Worm (Caenorhabditis elegans): ENCODE measurements around the gene M163.11.

M163.11 gene

ce11 chrX:14478743-14479428 is at the start of gene M163.11:
M163.11 (plus strand) TSS chrX:14479378.
- TF ChIP-seq ztf-29 (GFP tag; IDR thresholded peaks at IDR 0.05) (no peak), flt-1 (GFP tag; IDR thresholded peaks at IDR 0.05) (no peak), T22C8.4 (GFP tag; IDR thresholded peaks at IDR 0.05) (no peak), ztf-23 (GFP tag; IDR thresholded peaks at IDR 0.05) (0 out of 2 replicates have a peak, but pooled peaks have one; percentile 46), cog-1 (tag; optimal IDR thresholded peaks at IDR 0.05) (no peak)

- TF ChIP-seq ref-1 (GFP tag; conservative IDR thresholded peaks at IDR 0.05) (no peak), flt-1 (GFP tag; IDR thresholded peaks at IDR 0.05) (no peak)
These were observed 48.7 kb upstream of the M163.11 start for ce11 chrX:14430436-14430835.

ce11 chrX:14435648-14436155 is 43.5 kb upstream of the M163.11 start:
- no peak for TF ChIP-seq tab-1 (GFP tag; IDR thresholded peaks at IDR 0.05)
- no peak for TF ChIP-seq ztf-29 (GFP tag; IDR thresholded peaks at IDR 0.05)
- no peak for TF ChIP-seq flt-1 (GFP tag; IDR thresholded peaks at IDR 0.05)
- no peak for TF ChIP-seq ztf-23 (GFP tag; IDR thresholded peaks at IDR 0.05)
- no peak for TF ChIP-seq med-1 (GFP tag; optimal IDR thresholded peaks at IDR 0.05; ENCODE audit: insufficient read depth)
- no peak for TF ChIP-seq ref-1 (GFP tag; conservative IDR thresholded peaks at IDR 0.05)
- TF ChIP-seq T22C8.4 (GFP tag; IDR thresholded peaks at IDR 0.05): no peak
- no peak for TF ChIP-seq klf-2 (GFP tag; conservative IDR thresholded peaks at IDR 0.05)
- TF ChIP-seq cog-1 (tag; optimal IDR thresholded peaks at IDR 0.05): no peak

- TF ChIP-seq ztf-29 (GFP tag; IDR thresholded peaks at IDR 0.05) (no peak), ref-1 (GFP tag; conservative IDR thresholded peaks at IDR 0.05) (no peak), klf-2 (GFP tag; conservative IDR thresholded peaks at IDR 0.05) (no peak), cog-1 (tag; optimal IDR thresholded peaks at IDR 0.05) (no peak)
These were observed 36.9 kb upstream of the M163.11 start, which contains the start of gene F23D12.3 for ce11 chrX:14442321-14442720. F23D12.3 (plus strand) TSS chrX:14442621.

- TF ChIP-seq flt-1 (GFP tag; IDR thresholded peaks at IDR 0.05) (no peak), ref-1 (GFP tag; conservative IDR thresholded peaks at IDR 0.05) (no peak), tab-1 (GFP tag; IDR thresholded peaks at IDR 0.05) (no peak), ztf-29 (GFP tag; IDR thresholded peaks at IDR 0.05) (no peak), cog-1 (tag; optimal IDR thresholded peaks at IDR 0.05) (no peak), klf-2 (GFP tag; conservative IDR thresholded peaks at IDR 0.05) (no peak), ztf-23 (GFP tag; IDR thresholded peaks at IDR 0.05) (no peak), T22C8.4 (GFP tag; IDR thresholded peaks at IDR 0.05) (no peak)
These were observed 34.5 kb upstream of the M163.11 start, which contains the start of gene F23D12.4 for ce11 chrX:14444701-14445100. F23D12.4 (plus strand) TSS chrX:14445001.

- no peak for TF ChIP-seq T22C8.4 (GFP tag; IDR thresholded peaks at IDR 0.05)
- TF ChIP-seq tab-1 (GFP tag; IDR thresholded peaks at IDR 0.05): no peak
- TF ChIP-seq ztf-23 (GFP tag; IDR thresholded peaks at IDR 0.05): no peak
- TF ChIP-seq ref-1 (GFP tag; conservative IDR thresholded peaks at IDR 0.05): no peak
- TF ChIP-seq med-1 (GFP tag; optimal IDR thresholded peaks at IDR 0.05; ENCODE audit: insufficient read depth): no peak
- TF ChIP-seq klf-2 (GFP tag; conservative IDR thresholded peaks at IDR 0.05): no peak
- no peak for TF ChIP-seq flt-1 (GFP tag; IDR thresholded peaks at IDR 0.05)
- no peak for TF ChIP-seq ztf-29 (GFP tag; IDR thresholded peaks at IDR 0.05)
- TF ChIP-seq cog-1 (tag; optimal IDR thresholded peaks at IDR 0.05): no peak
These were observed 31.7 kb upstream of the M163.11 start for ce11 chrX:14447498-14447897.

- TF ChIP-seq ref-1 (GFP tag; conservative IDR thresholded peaks at IDR 0.05): no peak
These were observed 31.3 kb upstream of the M163.11 start, which contains the start of gene jmjd-3.2 for ce11 chrX:14447910-14448309. jmjd-3.2 (plus strand) TSS chrX:14448210.

ce11 chrX:14453735-14454134 is 25.4 kb upstream of the M163.11 start, which contains the start of gene F23D12.7:
F23D12.7 (minus strand) TSS chrX:14453835.
- TF ChIP-seq klf-2 (GFP tag; conservative IDR thresholded peaks at IDR 0.05) (no peak), ztf-29 (GFP tag; IDR thresholded peaks at IDR 0.05) (no peak), ref-1 (GFP tag; conservative IDR thresholded peaks at IDR 0.05) (no peak), tab-1 (GFP tag; IDR thresholded peaks at IDR 0.05) (no peak), T22C8.4 (GFP tag; IDR thresholded peaks at IDR 0.05) (no peak), med-1 (GFP tag; optimal IDR thresholded peaks at IDR 0.05; ENCODE audit: insufficient read depth) (no peak), cog-1 (tag; optimal IDR thresholded peaks at IDR 0.05) (no peak), ztf-23 (GFP tag; IDR thresholded peaks at IDR 0.05) (no peak), flt-1 (GFP tag; IDR thresholded peaks at IDR 0.05) (no peak)

- no peak for TF ChIP-seq flt-1 (GFP tag; IDR thresholded peaks at IDR 0.05)
- no peak for TF ChIP-seq tab-1 (GFP tag; IDR thresholded peaks at IDR 0.05)
- TF ChIP-seq ztf-29 (GFP tag; IDR thresholded peaks at IDR 0.05): no peak
- no peak for TF ChIP-seq med-1 (GFP tag; optimal IDR thresholded peaks at IDR 0.05; ENCODE audit: insufficient read depth)
- no peak for TF ChIP-seq cog-1 (tag; optimal IDR thresholded peaks at IDR 0.05)
- no peak for TF ChIP-seq ref-1 (GFP tag; conservative IDR thresholded peaks at IDR 0.05)
- TF ChIP-seq klf-2 (GFP tag; conservative IDR thresholded peaks at IDR 0.05): no peak
- TF ChIP-seq ztf-23 (GFP tag; IDR thresholded peaks at IDR 0.05): no peak
- no peak for TF ChIP-seq T22C8.4 (GFP tag; IDR thresholded peaks at IDR 0.05)
These were observed 23.8 kb upstream of the M163.11 start, which contains the start of gene Y66C5A.1 for ce11 chrX:14455419-14455818. Y66C5A.1 (minus strand) TSS chrX:14455519.

ce11 chrX:14460412-14460811 is 18.8 kb upstream of the M163.11 start, which contains the start of gene Y66C5A.2:
Y66C5A.2 (plus strand) TSS chrX:14460712.
- TF ChIP-seq flt-1 (GFP tag; IDR thresholded peaks at IDR 0.05) (no peak), klf-2 (GFP tag; conservative IDR thresholded peaks at IDR 0.05) (no peak), tab-1 (GFP tag; IDR thresholded peaks at IDR 0.05) (no peak), ref-1 (GFP tag; conservative IDR thresholded peaks at IDR 0.05) (no peak), T22C8.4 (GFP tag; IDR thresholded peaks at IDR 0.05) (no peak), cog-1 (tag; optimal IDR thresholded peaks at IDR 0.05) (no peak), med-1 (GFP tag; optimal IDR thresholded peaks at IDR 0.05; ENCODE audit: insufficient read depth) (no peak), ztf-23 (GFP tag; IDR thresholded peaks at IDR 0.05) (no peak), ztf-29 (GFP tag; IDR thresholded peaks at IDR 0.05) (no peak)

Measured in whole organism, midembryonic.